Worm (Caenorhabditis elegans) whole organism, L4 larva: Measurements from ENCODE around the gene C06A6.7.

Experiments used
- D1046.2 ChIP-seq: fragments of 200-800 bp; sonication (Bioruptor generic); IDR thresholded peaks from 2 replicates; pipeline ENCODE4 v1.3.6; 2022; ENCODE audit warnings: missing genetic modification characterization, missing compliant biosample characterization
- F37D6.2 ChIP-seq: sonication (generic microtip); optimal IDR thresholded peaks from 2 replicates; lab custom pipeline; 2016; ENCODE audit warnings: mild to moderate bottlenecking, missing genetic modification characterization, missing compliant biosample characterization
- F44E2.7 ChIP-seq: fragments of 200-800 bp; sonication (Bioruptor generic); IDR thresholded peaks from 2 replicates; pipeline ENCODE4 v2.1.2; 2022; ENCODE audit warnings: missing genetic modification characterization, missing compliant biosample characterization
- T26A8.4 ChIP-seq: fragments of 200-800 bp; sonication (Bioruptor generic); IDR thresholded peaks from 2 replicates; pipeline ENCODE4 v1.3.6; 2022; ENCODE audit warnings: missing genetic modification characterization, missing compliant biosample characterization
- Y105C5A.15 ChIP-seq: fragments of 200-800 bp; sonication (Bioruptor generic); IDR thresholded peaks from 2 replicates; pipeline ENCODE4 v1.3.6; 2022; ENCODE audit warnings: missing genetic modification characterization, missing compliant biosample characterization
- ZK337.2 ChIP-seq: fragments of 200-800 bp; sonication (Bioruptor generic); IDR thresholded peaks from 2 replicates; pipeline ENCODE4 v1.3.6; 2022; ENCODE audit warnings: missing genetic modification reagents, missing genetic modification characterization, missing compliant biosample characterization
- ZK546.5 ChIP-seq, 2 experiments: sonication (generic microtip); optimal IDR thresholded peaks; 2 replicates each; lab custom pipeline; 2017; ENCODE audit warnings: missing biosample characterization in 2 of 2, missing genetic modification characterization in 2 of 2
- aha-1 ChIP-seq: fragments of 150-350 bp; peaks from one replicate; lab custom pipeline; 2014; ENCODE audit warnings: missing biosample characterization, missing genetic modification characterization
- attf-4 ChIP-seq: sonication (generic microtip); optimal IDR thresholded peaks from 3 replicates; lab custom pipeline; 2017; ENCODE audit warnings: missing biosample characterization, missing genetic modification characterization
- ceh-32 ChIP-seq: sonication (generic microtip); optimal IDR thresholded peaks from 2 replicates; lab custom pipeline; 2016; ENCODE audit warnings: mild to moderate bottlenecking, missing genetic modification characterization, missing compliant biosample characterization; ENCODE audit not compliant: poor library complexity
- ceh-62 ChIP-seq: sonication (generic microtip); optimal IDR thresholded peaks from 2 replicates; lab custom pipeline; 2017; ENCODE audit warnings: missing biosample characterization, missing genetic modification characterization
- daf-12 ChIP-seq: fragments of 150-350 bp; optimal IDR thresholded peaks from 2 replicates; lab custom pipeline; 2014; ENCODE audit warnings: missing biosample characterization, missing genetic modification reagents, missing genetic modification characterization
- daf-16 ChIP-seq, 3 experiments: sonication (generic microtip); optimal IDR thresholded peaks; 2 replicates each; lab custom pipeline; 2016 to 2017; ENCODE audit warnings: missing genetic modification characterization in 3 of 3, missing genetic modification reagents in 3 of 3, mild to moderate bottlenecking in 2 of 3, missing compliant biosample characterization in 2 of 3, missing biosample characterization in 1 of 3, moderate library complexity in 1 of 3
- dmd-8 ChIP-seq: fragments of 200-800 bp; sonication (Bioruptor generic); IDR thresholded peaks from 2 replicates; pipeline ENCODE4 v1.3.6; 2022; ENCODE audit warnings: missing genetic modification characterization, missing compliant biosample characterization
- dve-1 ChIP-seq: sonication (generic microtip); optimal IDR thresholded peaks from 2 replicates; lab custom pipeline; 2017; ENCODE audit warnings: antibody characterized with exemption, mild to moderate bottlenecking, missing genetic modification characterization, missing compliant biosample characterization; ENCODE audit not compliant: insufficient read depth
- egl-27 ChIP-seq: sonication (generic microtip); optimal IDR thresholded peaks from 3 replicates; lab custom pipeline; 2017; ENCODE audit warnings: missing biosample characterization, missing genetic modification reagents, missing genetic modification characterization
- egl-43 ChIP-seq: fragments of 200-800 bp; sonication (Bioruptor generic); IDR thresholded peaks from 2 replicates; pipeline ENCODE4 v1.3.6; 2022; ENCODE audit warnings: missing genetic modification reagents, missing genetic modification characterization, missing compliant biosample characterization
- hif-1 ChIP-seq, 2 experiments: sonication (generic microtip); optimal IDR thresholded peaks; 2 replicates each; lab custom pipeline; 2016 to 2017; ENCODE audit warnings: missing compliant biosample characterization in 2 of 2, missing genetic modification characterization in 2 of 2, missing genetic modification reagents in 2 of 2, missing genotype in 2 of 2, mild to moderate bottlenecking in 1 of 2
- jun-1 ChIP-seq: fragments of 150-350 bp; optimal IDR thresholded peaks from 2 replicates; lab custom pipeline; 2014; ENCODE audit warnings: missing biosample characterization, missing genetic modification reagents, missing genetic modification characterization
- lim-7 ChIP-seq: fragments of 200-800 bp; sonication (Bioruptor generic); IDR thresholded peaks from 2 replicates; pipeline ENCODE4 v1.3.6; 2022; ENCODE audit warnings: missing genetic modification characterization, missing compliant biosample characterization
- lin-38 ChIP-seq: fragments of 200-800 bp; sonication (Bioruptor generic); IDR thresholded peaks from 2 replicates; pipeline ENCODE4 v1.3.6; 2022; ENCODE audit warnings: missing genetic modification reagents, missing genetic modification characterization, missing compliant biosample characterization
- lin-39 ChIP-seq: fragments of 150-350 bp; optimal IDR thresholded peaks from 2 replicates; lab custom pipeline; 2014; ENCODE audit warnings: missing biosample characterization, missing genetic modification reagents, missing genetic modification characterization
- mxl-2 ChIP-seq: fragments of 200-800 bp; sonication (Bioruptor generic); conservative IDR thresholded peaks from 2 replicates; pipeline ENCODE4 v1.3.6; 2022; ENCODE audit warnings: missing genetic modification reagents, missing genetic modification characterization, missing compliant biosample characterization
- nhr-102 ChIP-seq: sonication (generic microtip); optimal IDR thresholded peaks from 2 replicates; lab custom pipeline; 2016; ENCODE audit warnings: mild to moderate bottlenecking, missing genetic modification characterization, moderate library complexity, missing compliant biosample characterization
- nhr-111 ChIP-seq: fragments of 200-800 bp; sonication (Bioruptor generic); optimal IDR thresholded peaks from 2 replicates; lab custom pipeline; 2018; ENCODE audit warnings: mild to moderate bottlenecking, missing genetic modification characterization, missing compliant biosample characterization
- nhr-25 ChIP-seq: sonication (generic microtip); optimal IDR thresholded peaks from 2 replicates; lab custom pipeline; 2017; ENCODE audit warnings: missing genetic modification characterization, mild to moderate bottlenecking, missing compliant biosample characterization, antibody characterized with exemption, moderate library complexity, borderline replicate concordance; ENCODE audit not compliant: insufficient read depth
- nhr-28 ChIP-seq: fragments of 150-350 bp; optimal IDR thresholded peaks from 2 replicates; lab custom pipeline; 2014; ENCODE audit warnings: missing biosample characterization, missing genetic modification characterization
- nhr-76 ChIP-seq: fragments of 150-350 bp; optimal IDR thresholded peaks from 2 replicates; lab custom pipeline; 2014; ENCODE audit warnings: missing biosample characterization, missing genetic modification characterization
- nhr-77 ChIP-seq: fragments of 150-350 bp; optimal IDR thresholded peaks from 2 replicates; lab custom pipeline; 2014; ENCODE audit warnings: missing biosample characterization, missing genetic modification characterization
- pha-4 ChIP-seq, 2 experiments: fragments of 150-350 bp in 1 of 2; fragments of 200-800 bp in 1 of 2; sonication (Bioruptor generic) in 1 of 2; IDR thresholded peaks in 1 of 2; optimal IDR thresholded peaks in 1 of 2; 2 replicates each; pipeline versions ENCODE4 v1.3.6 to Lab custom; 2014 to 2022; ENCODE audit warnings: missing genetic modification characterization in 2 of 2, missing genetic modification reagents in 2 of 2, missing biosample characterization in 1 of 2, missing compliant biosample characterization in 1 of 2
- php-3 ChIP-seq: fragments of 200-800 bp; sonication (Bioruptor generic); IDR thresholded peaks from 2 replicates; pipeline ENCODE4 v1.3.6; 2022; ENCODE audit warnings: missing genetic modification reagents, missing genetic modification characterization, missing compliant biosample characterization
- pqm-1 ChIP-seq: sonication (generic microtip); optimal IDR thresholded peaks from 2 replicates; lab custom pipeline; 2017; ENCODE audit warnings: missing biosample characterization, missing genetic modification characterization
- rbr-2 ChIP-seq: sonication (generic microtip); optimal IDR thresholded peaks from 2 replicates; lab custom pipeline; 2016; ENCODE audit warnings: missing genotype, missing genetic modification characterization, missing compliant biosample characterization
- saeg-2 ChIP-seq: fragments of 200-800 bp; sonication (Bioruptor generic); IDR thresholded peaks from 2 replicates; pipeline ENCODE4 v1.3.6; 2022; ENCODE audit warnings: missing genetic modification reagents, missing genetic modification characterization, missing compliant biosample characterization
- set-16 ChIP-seq: fragments of 200-800 bp; sonication (Bioruptor generic); IDR thresholded peaks from 2 replicates; pipeline ENCODE4 v1.3.6; 2022; ENCODE audit warnings: missing genetic modification reagents, missing genetic modification characterization, missing compliant biosample characterization
- tra-1 ChIP-seq: fragments of 200-800 bp; sonication (Bioruptor generic); IDR thresholded peaks from 2 replicates; pipeline ENCODE4 v1.3.6; 2022; ENCODE audit warnings: missing genetic modification reagents, missing genetic modification characterization, missing compliant biosample characterization
- unc-39 ChIP-seq: sonication (generic microtip); optimal IDR thresholded peaks from 2 replicates; lab custom pipeline; 2017; ENCODE audit warnings: missing biosample characterization, missing genetic modification characterization
- unc-62 ChIP-seq, 3 experiments: fragments of 150-350 bp in 1 of 3; sonication (generic microtip); optimal IDR thresholded peaks in 2 of 3; peaks in 1 of 3; 1 replicate in 1 of 3; 2 replicates in 2 of 3; lab custom pipeline; 2014 to 2017; ENCODE audit warnings: missing biosample characterization in 3 of 3, missing genetic modification characterization in 3 of 3, missing genetic modification reagents in 3 of 3, missing genotype in 1 of 3
- zfp-2 ChIP-seq: sonication (generic microtip); optimal IDR thresholded peaks from 2 replicates; lab custom pipeline; 2016; ENCODE audit warnings: mild to moderate bottlenecking, missing genetic modification characterization, missing compliant biosample characterization
- zip-2 ChIP-seq: fragments of 150-350 bp; optimal IDR thresholded peaks from 2 replicates; lab custom pipeline; 2014; ENCODE audit warnings: missing biosample characterization, missing genetic modification characterization

Gene C06A6.7

DNA sequence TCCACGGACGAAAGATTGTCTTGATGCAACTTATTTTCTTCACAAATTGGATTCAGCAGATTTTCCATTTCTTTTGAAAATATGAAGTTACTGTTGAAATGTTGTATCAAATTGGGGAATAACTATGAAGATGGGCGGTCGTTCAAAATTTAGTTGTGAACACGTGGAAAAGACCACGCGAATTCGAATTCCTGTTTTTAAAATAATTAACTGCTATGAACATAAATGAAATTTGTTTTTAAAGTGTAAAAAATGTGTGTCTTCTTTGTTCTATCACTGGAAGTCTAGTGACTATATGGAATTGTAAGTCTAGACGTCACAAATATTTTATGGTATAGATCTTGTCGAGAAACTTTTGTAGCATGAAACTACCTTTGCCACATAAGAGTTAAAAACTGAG is at the start of gene C06A6.7:
C06A6.7 (minus strand) TSS at position 101 of the 400 bp plus-strand sequence.
- no peak for TF ChIP-seq nhr-102
- TF ChIP-seq nhr-76 (tag; lab: Kevin White, UChicago): no peak
- no peak for TF ChIP-seq lin-38 (GFP tag; lab: Robert Waterston, UW)
- no peak for TF ChIP-seq ceh-32 (tag; lab: Kevin White, UChicago)
- TF ChIP-seq dmd-8 (GFP tag; lab: Robert Waterston, UW): no peak
- TF ChIP-seq pha-4 (GFP tag; IDR thresholded peaks at IDR 0.05; lab: Robert Waterston, UW): no peak
- TF ChIP-seq pha-4 (tag; optimal IDR thresholded peaks at IDR 0.05; lab: Kevin White, UChicago): no peak
- TF ChIP-seq daf-12: no peak
- no peak for TF ChIP-seq egl-27 (tag; lab: Kevin White, UChicago)
- no peak for TF ChIP-seq unc-39
- TF ChIP-seq dve-1: no peak
- TF ChIP-seq set-16 (GFP tag; lab: Robert Waterston, UW): no peak
- TF ChIP-seq ceh-62 (tag; lab: Kevin White, UChicago): no peak
- no peak for TF ChIP-seq nhr-77 (tag; lab: Kevin White, UChicago)
- TF ChIP-seq rbr-2 (tag; lab: Kevin White, UChicago): no peak
- TF ChIP-seq saeg-2 (GFP tag; lab: Robert Waterston, UW): no peak
- TF ChIP-seq nhr-111: no peak
- no peak for TF ChIP-seq pqm-1 (tag; lab: Kevin White, UChicago)

DNA sequence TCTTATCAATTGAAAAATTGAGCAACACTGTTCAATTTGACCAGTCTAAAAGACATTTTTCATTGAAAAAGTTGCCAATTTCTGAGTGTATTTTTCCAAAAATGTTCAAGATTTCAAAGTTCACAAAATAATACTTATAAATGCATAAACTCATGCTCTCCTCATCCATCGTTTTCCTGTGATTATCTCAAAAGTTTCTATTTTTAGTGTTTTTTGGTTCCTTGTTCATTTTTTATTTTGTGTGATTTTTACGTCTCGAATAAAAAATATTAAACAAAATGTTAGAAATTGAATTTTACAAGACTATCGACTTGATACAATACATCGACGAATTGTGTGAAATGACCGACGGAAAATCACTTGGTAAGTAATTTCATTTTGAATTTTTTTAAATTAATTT is 43.4 kb upstream of the C06A6.7 start, which contains the start of gene atic-1:
atic-1 (plus strand) TSS at position 301 of the 400 bp plus-strand sequence.
- TF ChIP-seq zip-2 (tag; lab: Kevin White, UChicago) (no peak), lin-39 (tag; lab: Kevin White, UChicago) (no peak), tra-1 (GFP tag; lab: Robert Waterston, UW) (no peak), nhr-25 (tag; lab: Kevin White, UChicago) (no peak), zfp-2 (tag; lab: Kevin White, UChicago) (no peak), T26A8.4 (no peak), nhr-111 (no peak), ZK546.5 (tag; optimal IDR thresholded peaks at IDR 0.05; lab: Kevin White, UChicago) (no peak), hif-1 (tag; optimal IDR thresholded peaks at IDR 0.05; lab: Kevin White, UChicago) (no peak), ceh-62 (tag; lab: Kevin White, UChicago) (no peak), F44E2.7 (no peak)

DNA sequence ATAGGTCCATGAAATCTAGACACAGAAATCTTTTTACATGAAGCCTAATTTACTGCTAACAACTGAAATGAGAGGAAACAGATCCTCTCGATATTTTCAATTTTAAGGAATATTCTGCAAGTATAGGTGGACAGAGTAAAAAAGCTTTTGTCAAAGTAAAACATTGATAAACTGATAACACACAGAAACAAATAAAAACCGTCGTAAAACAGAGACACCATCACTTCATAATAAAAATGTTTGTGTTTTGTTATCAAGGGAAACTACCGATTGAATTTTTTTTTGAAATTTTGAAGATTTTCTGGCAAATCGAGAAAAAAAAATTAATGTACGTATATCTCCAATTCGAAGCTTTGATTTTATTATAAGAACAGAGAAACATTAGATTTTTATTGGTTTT is 42.8 kb upstream of the C06A6.7 start:
- TF ChIP-seq mxl-2 (GFP tag; lab: Robert Waterston, UW): no peak
- TF ChIP-seq D1046.2 (GFP tag; lab: Robert Waterston, UW): no peak
- no peak for TF ChIP-seq unc-62 (GFP tag; optimal IDR thresholded peaks at IDR 0.05 in 1 of 2; lab: Kevin White, UChicago)
- no peak for TF ChIP-seq unc-62 (tag; optimal IDR thresholded peaks at IDR 0.05; lab: Kevin White, UChicago)
- TF ChIP-seq aha-1: peak; percentile 18
- no peak for TF ChIP-seq attf-4
- peak; percentile 14 for TF ChIP-seq nhr-28 (tag; lab: Kevin White, UChicago)
- TF ChIP-seq nhr-102: no peak
- no peak for TF ChIP-seq pha-4 (GFP tag; IDR thresholded peaks at IDR 0.05; lab: Robert Waterston, UW)
- TF ChIP-seq pha-4 (tag; optimal IDR thresholded peaks at IDR 0.05; lab: Kevin White, UChicago): no peak
- peak; percentile 44 for TF ChIP-seq dve-1
- TF ChIP-seq egl-43: no peak
- TF ChIP-seq Y105C5A.15: no peak
- peak; percentile 49 for TF ChIP-seq pqm-1 (tag; lab: Kevin White, UChicago)
- TF ChIP-seq lim-7 (GFP tag; lab: Robert Waterston, UW): no peak
- no peak for TF ChIP-seq jun-1 (tag; lab: Kevin White, UChicago)
- TF ChIP-seq F37D6.2 (tag; lab: Kevin White, UChicago): no peak
- peak; percentile 67 for TF ChIP-seq php-3 (GFP tag; lab: Robert Waterston, UW)
- no peak for TF ChIP-seq ZK337.2 (GFP tag; lab: Robert Waterston, UW)
- no peak for TF ChIP-seq daf-16 (GFP tag; optimal IDR thresholded peaks at IDR 0.05; lab: Kevin White, UChicago)
- peak; percentile 44 for TF ChIP-seq daf-16 (tag; optimal IDR thresholded peaks at IDR 0.05; lab: Kevin White, UChicago)
- peak; percentile 6 for TF ChIP-seq nhr-77 (tag; lab: Kevin White, UChicago)
